Fruit fly (Drosophila melanogaster) S2 (cell line): ENCODE results near the gene Polr2I.

Source experiments
- CG8478 ChIP-seq: fragments of >200 bp; optimal IDR thresholded peaks from 2 replicates; lab custom pipeline; 2018
- CTCF ChIP-seq, 2 experiments: fragments of >200 bp; optimal IDR thresholded peaks; 2 replicates each; lab custom pipeline; 2018

DNA sequence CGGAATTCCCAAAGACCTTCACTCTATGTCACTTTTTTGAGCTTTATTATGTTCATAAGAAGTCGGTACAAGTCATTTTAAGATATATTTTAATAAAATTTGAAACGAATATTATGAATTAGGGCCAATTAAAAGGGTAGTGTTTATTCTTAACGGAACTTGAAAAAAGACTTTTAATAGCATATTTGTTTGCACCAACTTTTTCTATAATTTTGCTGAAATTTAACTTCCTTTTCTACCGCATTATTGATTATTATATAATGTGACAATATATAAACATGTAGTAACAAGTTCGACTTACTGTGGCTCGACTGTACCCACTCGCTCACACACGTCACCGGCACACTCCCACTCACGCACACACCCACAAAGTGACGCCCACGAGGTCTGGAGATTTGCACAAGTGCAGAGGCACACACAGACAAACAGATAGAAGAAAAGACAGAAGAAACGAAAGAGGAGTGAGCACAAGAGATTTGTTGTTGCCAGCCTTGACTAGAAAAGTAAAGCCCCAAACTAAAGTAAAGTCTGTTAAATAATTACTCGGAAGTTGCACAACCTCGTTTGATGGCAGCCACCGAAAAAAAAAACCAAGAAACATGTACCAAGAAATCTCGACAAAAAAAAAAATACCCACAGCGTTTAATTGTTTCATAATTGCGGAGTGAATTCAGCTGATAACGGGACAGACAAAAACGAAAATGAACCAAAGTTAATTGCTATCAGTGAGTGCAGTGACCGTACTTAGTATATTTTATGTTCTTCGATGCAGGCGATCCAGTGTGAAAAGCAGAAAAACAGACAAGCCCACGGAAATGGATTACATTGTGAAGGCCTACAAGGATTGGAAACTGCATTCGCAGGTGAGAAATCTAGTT is 18.7 kb upstream of the Polr2I start:
- TF ChIP-seq CTCF (optimal IDR thresholded peaks at IDR 0.05; lab: Kevin White, UChicago): no peak
- no peak for TF ChIP-seq CG8478 (lab: Kevin White, UChicago)
